Worm (Caenorhabditis elegans) whole organism, midembryonic: ENCODE data around the gene srh-231.

ENCODE experiments used
- T22C8.4 ChIP-seq: fragments of 200-800 bp; sonication (Bioruptor generic); IDR thresholded peaks from 2 replicates; pipeline ENCODE4 v1.3.6; 2022; ENCODE audit warnings: missing genetic modification characterization, missing compliant biosample characterization
- cog-1 ChIP-seq: sonication (generic microtip); optimal IDR thresholded peaks from 2 replicates; lab custom pipeline; 2016; ENCODE audit warnings: missing genetic modification characterization, missing compliant biosample characterization
- flt-1 ChIP-seq: fragments of 200-800 bp; sonication (Bioruptor generic); IDR thresholded peaks from 2 replicates; pipeline ENCODE4 v1.3.6; 2022; ENCODE audit warnings: missing genetic modification characterization, missing compliant biosample characterization
- klf-2 ChIP-seq: fragments of 200-800 bp; sonication (Bioruptor generic); conservative IDR thresholded peaks from 2 replicates; pipeline ENCODE4 v1.3.6; 2022; ENCODE audit warnings: missing genetic modification reagents, missing genetic modification characterization, missing compliant biosample characterization
- med-1 ChIP-seq: sonication (generic microtip); optimal IDR thresholded peaks from 2 replicates; lab custom pipeline; 2017; ENCODE audit warnings: missing genetic modification characterization, mild to moderate bottlenecking, missing compliant biosample characterization, antibody characterized with exemption, missing genetic modification reagents; ENCODE audit not compliant: insufficient read depth
- ref-1 ChIP-seq: fragments of 200-800 bp; sonication (Bioruptor generic); conservative IDR thresholded peaks from 2 replicates; pipeline ENCODE4 v1.3.6; 2022; ENCODE audit warnings: missing genetic modification reagents, missing genetic modification characterization, missing compliant biosample characterization
- tab-1 ChIP-seq: fragments of 200-800 bp; sonication (Bioruptor generic); IDR thresholded peaks from 2 replicates; pipeline ENCODE4 v1.3.6; 2022; ENCODE audit warnings: missing genetic modification characterization, missing compliant biosample characterization
- ztf-23 ChIP-seq: fragments of 200-800 bp; sonication (Bioruptor generic); IDR thresholded peaks from 2 replicates; pipeline ENCODE4 v1.3.6; 2022; ENCODE audit warnings: missing genetic modification reagents, missing genetic modification characterization, missing compliant biosample characterization
- ztf-29 ChIP-seq: fragments of 200-800 bp; sonication (Bioruptor generic); IDR thresholded peaks from 2 replicates; pipeline ENCODE4 v1.3.6; 2022; ENCODE audit warnings: missing genetic modification reagents, missing genetic modification characterization, missing compliant biosample characterization

DNA sequence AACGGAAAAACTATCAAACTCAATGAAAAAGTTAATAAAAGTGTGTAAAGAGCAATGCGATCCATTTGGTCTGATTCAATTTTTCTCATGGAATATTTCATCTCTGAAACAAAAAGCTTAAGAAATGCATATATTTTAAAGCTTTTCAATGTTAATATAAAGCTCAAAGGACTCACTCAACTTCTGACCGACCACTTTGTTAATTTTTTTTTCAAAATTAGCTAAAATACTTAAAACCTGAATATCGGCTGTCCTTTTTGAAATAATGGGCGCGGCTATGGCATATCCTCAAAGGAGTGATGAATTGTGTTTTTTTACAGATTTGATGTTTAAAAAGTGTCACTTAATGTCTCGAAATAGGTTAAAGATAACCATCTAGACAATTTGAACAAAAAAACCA, 37.7 kb upstream of the srh-231 start, which contains the start of gene C02H6.1:
- no peak for TF ChIP-seq T22C8.4 (GFP tag; lab: Robert Waterston, UW)
- TF ChIP-seq ref-1 (GFP tag; lab: Robert Waterston, UW): no peak
- no peak for TF ChIP-seq ztf-23
- no peak for TF ChIP-seq klf-2 (GFP tag; lab: Robert Waterston, UW)
- no peak for TF ChIP-seq flt-1
- no peak for TF ChIP-seq ztf-29 (GFP tag; lab: Robert Waterston, UW)
- TF ChIP-seq cog-1 (tag; lab: Kevin White, UChicago): no peak
- no peak for TF ChIP-seq med-1
- TF ChIP-seq tab-1: no peak
